Worm (Caenorhabditis elegans): ENCODE measurements around the gene eef-1A.2.

eef-1A.2 gene

DNA sequence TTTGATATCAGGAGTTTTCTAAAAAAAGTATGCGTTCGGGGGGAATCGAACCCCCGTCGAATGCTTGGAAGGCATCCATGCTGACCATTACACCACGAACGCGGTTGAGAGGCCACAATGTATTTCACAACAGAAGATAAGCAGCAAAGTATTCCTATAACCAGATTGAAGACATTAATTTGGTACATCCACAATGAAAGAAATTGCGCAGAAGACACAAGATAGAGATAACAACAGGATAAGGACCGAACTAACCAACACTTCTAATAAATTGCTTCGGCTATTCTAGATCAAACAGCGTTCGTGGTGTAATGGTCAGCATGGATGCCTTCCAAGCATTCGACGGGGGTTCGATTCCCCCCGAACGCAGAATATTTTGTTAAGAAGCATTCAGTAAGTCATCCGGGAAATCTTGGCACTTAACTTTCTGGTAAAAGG is 29.1 kb upstream of the eef-1A.2 start (continued):
- TF ChIP-seq lin-11 (tag; optimal IDR thresholded peaks at IDR 0.05) (peak; percentile 39), ceh-22 (tag; optimal IDR thresholded peaks at IDR 0.05) (no peak)

DNA sequence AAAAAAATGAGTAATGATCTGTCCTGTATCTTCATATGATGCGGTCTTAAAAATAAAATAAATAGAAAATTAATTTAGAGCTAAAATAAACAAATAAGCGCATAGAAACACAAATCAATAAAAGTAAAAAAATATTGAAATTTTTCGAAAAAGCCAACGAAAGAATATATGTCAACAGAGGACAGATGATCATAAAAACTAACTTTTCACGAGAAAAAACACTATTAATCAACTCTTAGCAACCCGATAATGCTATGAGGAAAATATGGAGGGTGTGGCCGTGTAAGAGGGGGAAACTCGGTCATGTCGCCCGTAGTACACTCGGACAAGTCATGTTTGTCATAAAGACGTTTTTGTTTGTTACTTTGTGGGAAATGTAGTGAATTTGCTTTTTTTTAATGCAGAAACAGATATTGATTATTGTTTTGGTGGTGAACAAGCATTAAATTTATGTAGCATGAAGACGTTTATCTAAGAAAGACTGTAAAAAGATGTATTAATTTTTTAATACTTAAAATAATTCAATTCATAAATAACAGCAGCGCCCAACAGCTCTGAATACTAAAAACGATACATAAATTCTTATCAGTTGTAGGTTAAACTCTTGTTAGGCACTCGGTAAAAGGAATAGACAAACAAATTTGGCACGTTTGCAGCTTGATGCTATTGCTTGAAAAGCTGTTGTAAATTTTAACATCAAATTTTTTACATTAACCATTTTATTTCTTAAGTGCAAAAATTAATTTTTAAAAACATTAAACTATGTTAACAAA is 25.0 kb upstream of the eef-1A.2 start, which contains the start of gene adm-4:
Gene adm-4, minus strand, starts transcription at position 51 of the 773 bp plus-strand sequence.
- TF ChIP-seq hlh-8 (tag; optimal IDR thresholded peaks at IDR 0.05) (peak; percentile 48), ceh-34 (tag; optimal IDR thresholded peaks at IDR 0.05) (no peak), ref-2 (tag; optimal IDR thresholded peaks at IDR 0.05) (peak; percentile 50), hlh-13 (GFP tag; optimal IDR thresholded peaks at IDR 0.05) (no peak), K09A11.1 (tag; optimal IDR thresholded peaks at IDR 0.05; ENCODE audit: insufficient read depth) (no peak), lin-11 (tag; optimal IDR thresholded peaks at IDR 0.05) (no peak), elt-2 (tag; optimal IDR thresholded peaks at IDR 0.05) (peak; percentile 49), ceh-18 (tag; optimal IDR thresholded peaks at IDR 0.05) (no peak), odd-2 (tag; optimal IDR thresholded peaks at IDR 0.05) (no peak), nfya-1 (tag; optimal IDR thresholded peaks at IDR 0.05) (no peak), zip-5 (tag; optimal IDR thresholded peaks at IDR 0.05) (peak; percentile 62), rnt-1 (tag; optimal IDR thresholded peaks at IDR 0.05) (peak; percentile 23), fax-1 (tag; optimal IDR thresholded peaks at IDR 0.05) (peak; percentile 16), ceh-2 (tag; optimal IDR thresholded peaks at IDR 0.05) (peak; percentile 79), elt-4 (tag; optimal IDR thresholded peaks at IDR 0.05) (no peak), unc-42 (tag; optimal IDR thresholded peaks at IDR 0.05) (peak; percentile 21), ceh-45 (GFP tag; IDR thresholded peaks at IDR 0.05) (no peak), ceh-31 (tag; optimal IDR thresholded peaks at IDR 0.05) (peak; percentile 86), ceh-19 (GFP tag; optimal IDR thresholded peaks at IDR 0.05) (no peak), tbx-2 (tag; optimal IDR thresholded peaks at IDR 0.05) (peak; percentile 85), C38D4.7 (GFP tag; optimal IDR thresholded peaks at IDR 0.05) (no peak), ceh-24 (tag; optimal IDR thresholded peaks at IDR 0.05) (no peak), lim-6 (tag; optimal IDR thresholded peaks at IDR 0.05) (peak; percentile 24), Y22D7AL.16 (tag; optimal IDR thresholded peaks at IDR 0.05) (no peak), C08G9.2 (tag; optimal IDR thresholded peaks at IDR 0.05) (peak; percentile 88), sox-2 (GFP tag; IDR thresholded peaks at IDR 0.05) (no peak), tbx-7 (tag; optimal IDR thresholded peaks at IDR 0.05) (peak; percentile 66), ets-4 (tag; optimal IDR thresholded peaks at IDR 0.05) (peak; percentile 79), ttx-3 (tag; optimal IDR thresholded peaks at IDR 0.05) (no peak), ceh-30 (tag; optimal IDR thresholded peaks at IDR 0.05) (no peak), eyg-1 (tag; optimal IDR thresholded peaks at IDR 0.05) (no peak), fkh-6 (tag; optimal IDR thresholded peaks at IDR 0.05) (no peak), K02D7.2 (tag; optimal IDR thresholded peaks at IDR 0.05) (no peak), nhr-232 (tag; optimal IDR thresholded peaks at IDR 0.05) (no peak), T23F11.4 (GFP tag; optimal IDR thresholded peaks at IDR 0.05) (no peak), pros-1 (tag; optimal IDR thresholded peaks at IDR 0.05) (no peak), ceh-22 (tag; optimal IDR thresholded peaks at IDR 0.05) (no peak), ceh-6 (GFP tag; optimal IDR thresholded peaks at IDR 0.05) (no peak)

DNA sequence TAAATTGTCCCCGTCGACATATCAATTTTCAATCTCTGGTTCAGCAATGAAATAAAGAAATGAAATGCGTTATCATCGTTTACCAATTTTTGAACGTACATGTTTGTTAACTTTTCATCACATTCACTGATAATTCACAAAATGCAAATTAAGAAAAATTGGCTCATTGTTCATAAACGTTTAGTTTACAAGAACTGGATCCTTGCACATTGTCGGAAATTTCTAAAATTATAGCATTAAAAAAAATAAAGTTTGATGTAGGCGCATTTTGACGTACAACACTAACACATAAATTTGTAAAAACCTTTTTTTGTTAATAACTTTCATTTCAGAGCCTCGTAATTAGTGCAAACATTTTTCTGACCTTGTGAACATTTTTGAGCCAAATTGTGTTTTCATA is 23.8 kb upstream of the eef-1A.2 start, which contains the start of gene gpx-7:
Gene gpx-7, minus strand, starts transcription at position 101 of the 400 bp plus-strand sequence.
- no peak for TF ChIP-seq ceh-24 (tag; optimal IDR thresholded peaks at IDR 0.05)
- no peak for TF ChIP-seq tbx-2 (tag; optimal IDR thresholded peaks at IDR 0.05)
- TF ChIP-seq elt-2 (tag; optimal IDR thresholded peaks at IDR 0.05) = no peak
- no peak for TF ChIP-seq sox-2 (GFP tag; IDR thresholded peaks at IDR 0.05)
- no peak for TF ChIP-seq pat-9 (tag; optimal IDR thresholded peaks at IDR 0.05)
- no peak for TF ChIP-seq ceh-2 (tag; optimal IDR thresholded peaks at IDR 0.05)
- no peak for TF ChIP-seq sox-4 (tag; optimal IDR thresholded peaks at IDR 0.05)
- TF ChIP-seq fkh-6 (tag; optimal IDR thresholded peaks at IDR 0.05) = no peak
- TF ChIP-seq C08G9.2 (tag; optimal IDR thresholded peaks at IDR 0.05) = no peak
- TF ChIP-seq che-1 (tag; optimal IDR thresholded peaks at IDR 0.05) = no peak
- no peak for TF ChIP-seq hlh-15 (tag; optimal IDR thresholded peaks at IDR 0.05)
- TF ChIP-seq hlh-8 (tag; optimal IDR thresholded peaks at IDR 0.05) = no peak
- no peak for TF ChIP-seq unc-86 (tag; optimal IDR thresholded peaks at IDR 0.05)
- no peak for TF ChIP-seq unc-3 (GFP tag; conservative IDR thresholded peaks at IDR 0.05)
- TF ChIP-seq unc-3 (tag; optimal IDR thresholded peaks at IDR 0.05) = no peak
- TF ChIP-seq ceh-9 (tag; optimal IDR thresholded peaks at IDR 0.05) = no peak
- TF ChIP-seq dve-1 (tag; optimal IDR thresholded peaks at IDR 0.05) = no peak
- TF ChIP-seq tbx-7 (tag; optimal IDR thresholded peaks at IDR 0.05) = no peak
- no peak for TF ChIP-seq ets-4 (tag; optimal IDR thresholded peaks at IDR 0.05)
- TF ChIP-seq ceh-18 (tag; optimal IDR thresholded peaks at IDR 0.05) = no peak

Measured in whole organism, late embryonic.